Fruit fly (Drosophila melanogaster): ENCODE measurements around the gene Fnta.

Fnta gene

dm6 chr2L:4820448-4821318, 9.8 kb downstream of the Fnta start (continued):
- peak; percentile 81 for TF ChIP-seq CG31627 (GFP tag; optimal IDR thresholded peaks at IDR 0.05)
- TF ChIP-seq achi (GFP tag; optimal IDR thresholded peaks at IDR 0.05) = peak; percentile 74
- TF ChIP-seq CG6792 (GFP tag; optimal IDR thresholded peaks at IDR 0.05) = peak; percentile 79
- peak; percentile 34 for TF ChIP-seq CG15336 (GFP tag; IDR thresholded peaks at IDR 0.05)
- peak; percentile 49 for TF ChIP-seq Gug (GFP tag; IDR thresholded peaks at IDR 0.05)
- TF ChIP-seq Ets96B (tag; optimal IDR thresholded peaks at IDR 0.05) = peak; percentile 75
- peak; percentile 65 for TF ChIP-seq Ets21C (GFP tag; optimal IDR thresholded peaks at IDR 0.05)
- TF ChIP-seq Sox14 (GFP tag; optimal IDR thresholded peaks at IDR 0.05) = peak; percentile 78
- peak; percentile 75 for TF ChIP-seq CG3919 (GFP tag; optimal IDR thresholded peaks at IDR 0.05)
- no peak for TF ChIP-seq CG6808 (GFP tag; optimal IDR thresholded peaks at IDR 0.05)
- TF ChIP-seq spab (GFP tag; optimal IDR thresholded peaks at IDR 0.05) = no peak
- TF ChIP-seq dsx (GFP tag; optimal IDR thresholded peaks at IDR 0.05; ENCODE audit: poor library complexity, severe bottlenecking) = peak; percentile 76
- peak; percentile 53 for TF ChIP-seq CG7368 (GFP tag; optimal IDR thresholded peaks at IDR 0.05)
- no peak for TF ChIP-seq svp (GFP tag)
- TF ChIP-seq esn (GFP tag; optimal IDR thresholded peaks at IDR 0.05) = peak; percentile 89

- peak; percentile 53; the same call in 2 of the 3 replicates for TF ChIP-seq CG6163 (GFP tag; IDR thresholded peaks at IDR 0.05)
- peak; percentile 35 for TF ChIP-seq OdsH (GFP tag; optimal IDR thresholded peaks at IDR 0.05)
- no peak for TF ChIP-seq achi (GFP tag; optimal IDR thresholded peaks at IDR 0.05)
- peak; percentile 19 for TF ChIP-seq Sox14 (GFP tag; optimal IDR thresholded peaks at IDR 0.05)
- no peak for TF ChIP-seq CG15336 (GFP tag; IDR thresholded peaks at IDR 0.05)
- TF ChIP-seq CG6854 (GFP tag; optimal IDR thresholded peaks at IDR 0.05) = no peak
- TF ChIP-seq acj6 (GFP tag; optimal IDR thresholded peaks at IDR 0.05) = peak; percentile 1
- peak; percentile 28 for TF ChIP-seq Hr39 (GFP tag; optimal IDR thresholded peaks at IDR 0.05)
- peak; percentile 27 for TF ChIP-seq CG32006 (GFP tag; optimal IDR thresholded peaks at IDR 0.05)
- TF ChIP-seq Eip75B (GFP tag; optimal IDR thresholded peaks at IDR 0.05) = no peak
- TF ChIP-seq CG3919 (GFP tag; optimal IDR thresholded peaks at IDR 0.05) = peak; percentile 18
- peak; percentile 70 for TF ChIP-seq Eip78C (GFP tag)
- peak; percentile 37 for TF ChIP-seq Hr4 (GFP tag; optimal IDR thresholded peaks at IDR 0.05)
- peak; percentile 23 for TF ChIP-seq CG31627 (GFP tag; optimal IDR thresholded peaks at IDR 0.05)
- TF ChIP-seq eg (GFP tag; IDR thresholded peaks at IDR 0.05) = peak; percentile 59
- peak; percentile 35 for TF ChIP-seq svp (GFP tag)
- peak; percentile 40 for TF ChIP-seq CG10631 (GFP tag; optimal IDR thresholded peaks at IDR 0.05)
These were observed 10.5 kb downstream of the Fnta start for dm6 chr2L:4819995-4820394.

- TF ChIP-seq salr (GFP tag; optimal IDR thresholded peaks at IDR 0.05) = no peak
- TF ChIP-seq fkh (GFP tag; optimal IDR thresholded peaks at IDR 0.05) = peak; percentile 68
- no peak for TF ChIP-seq dac (GFP tag; optimal IDR thresholded peaks at IDR 0.05)
These were observed 12.4 kb downstream of the Fnta start, which contains the start of gene CG3225 for dm6 chr2L:4818056-4818455. TSS of gene CG3225 (minus strand) at chr2L:4818245.

- TF ChIP-seq eg (GFP tag; IDR thresholded peaks at IDR 0.05) (no peak), CG6792 (GFP tag; optimal IDR thresholded peaks at IDR 0.05) (no peak), Ets96B (tag; optimal IDR thresholded peaks at IDR 0.05) (no peak), CG6163 (GFP tag; IDR thresholded peaks at IDR 0.05) (no peak), Ets21C (GFP tag; optimal IDR thresholded peaks at IDR 0.05) (no peak), Eip75B (GFP tag; optimal IDR thresholded peaks at IDR 0.05) (no peak), achi (GFP tag; optimal IDR thresholded peaks at IDR 0.05) (no peak), CG6854 (GFP tag; optimal IDR thresholded peaks at IDR 0.05) (no peak), dsx (GFP tag; optimal IDR thresholded peaks at IDR 0.05; ENCODE audit: poor library complexity, severe bottlenecking) (no peak), CG1621 (tag; optimal IDR thresholded peaks at IDR 0.05) (no peak), Met (GFP tag; optimal IDR thresholded peaks at IDR 0.05) (no peak)
These were observed 17.5 kb downstream of the Fnta start for dm6 chr2L:4813023-4813339.
